Fruit fly (Drosophila melanogaster) whole organism, embryonic: Measurements from ENCODE around the gene vir-1.

Experiments
- Atf-2 ChIP-seq: fragments of 200-800 bp; sonication (Bioruptor generic); optimal IDR thresholded peaks from 2 replicates; lab custom pipeline; 2016; ENCODE audit warnings: missing biosample characterization, missing genetic modification characterization
- B-H1 ChIP-seq: fragments of 200-800 bp; sonication (Bioruptor generic); IDR thresholded peaks from 3 replicates; pipeline ENCODE4 v1.3.6; 2022; ENCODE audit warnings: missing biosample characterization, missing genetic modification characterization
- CG10366 ChIP-seq: fragments of 200-800 bp; sonication (Bioruptor generic); IDR thresholded peaks from 2 replicates; pipeline ENCODE4 v1.3.6; 2022; ENCODE audit warnings: missing biosample characterization, missing genetic modification characterization
- CG12744 ChIP-seq: fragments of 200-800 bp; sonication (Bioruptor generic); optimal IDR thresholded peaks from 2 replicates; lab custom pipeline; 2016; ENCODE audit warnings: missing biosample characterization, missing genetic modification characterization
- CG13287 ChIP-seq: fragments of 200-800 bp; sonication (Bioruptor generic); IDR thresholded peaks from 2 replicates; pipeline ENCODE4 v1.3.6; 2022; ENCODE audit warnings: missing biosample characterization, missing genetic modification characterization; ENCODE audit not compliant: partially characterized antibody
- CG13296 ChIP-seq: fragments of 200-800 bp; sonication (Bioruptor generic); optimal IDR thresholded peaks from 3 replicates; lab custom pipeline; 2018; ENCODE audit warnings: missing biosample characterization, mild to moderate bottlenecking, missing genetic modification characterization
- CG14014 ChIP-seq: fragments of 200-800 bp; sonication (Bioruptor generic); IDR thresholded peaks from 2 replicates; pipeline ENCODE4 v1.3.6; 2022; ENCODE audit warnings: missing biosample characterization, missing genetic modification characterization
- CG15269 ChIP-seq: fragments of 200-800 bp; sonication (Bioruptor generic); optimal IDR thresholded peaks from 2 replicates; lab custom pipeline; 2018; ENCODE audit warnings: missing biosample characterization, mild to moderate bottlenecking, missing genetic modification characterization, moderate library complexity
- CG1647 ChIP-seq: fragments of 200-800 bp; sonication (Bioruptor generic); optimal IDR thresholded peaks from 3 replicates; lab custom pipeline; 2016; ENCODE audit warnings: missing biosample characterization, missing genetic modification characterization
- CG17385 ChIP-seq: fragments of 200-800 bp; sonication (Bioruptor generic); optimal IDR thresholded peaks from 3 replicates; lab custom pipeline; 2018; ENCODE audit warnings: missing biosample characterization, mild to moderate bottlenecking, missing genetic modification characterization
- CG17829 ChIP-seq: fragments of 200-800 bp; optimal IDR thresholded peaks from 2 replicates; lab custom pipeline; 2019; ENCODE audit warnings: missing biosample characterization, mild to moderate bottlenecking, missing genetic modification characterization, moderate library complexity
- CG18011 ChIP-seq: fragments of 200-800 bp; sonication (Bioruptor generic); optimal IDR thresholded peaks from 2 replicates; lab custom pipeline; 2017; ENCODE audit warnings: missing biosample characterization, missing genetic modification characterization, mild to moderate bottlenecking, moderate library complexity, missing genotype
- CG18599 ChIP-seq: fragments of 200-800 bp; sonication (Bioruptor generic); optimal IDR thresholded peaks from 3 replicates; lab custom pipeline; 2017; ENCODE audit warnings: missing biosample characterization, missing genetic modification characterization, mild to moderate bottlenecking, moderate library complexity, missing genetic modification reagents
- CG2120 ChIP-seq: fragments of 200-800 bp; sonication (Bioruptor generic); optimal IDR thresholded peaks from 3 replicates; lab custom pipeline; 2016; ENCODE audit warnings: missing biosample characterization, missing genetic modification characterization
- CG2678 ChIP-seq: fragments of 200-800 bp; sonication (Bioruptor generic); optimal IDR thresholded peaks from 3 replicates; lab custom pipeline; 2019; ENCODE audit warnings: missing biosample characterization, mild to moderate bottlenecking, missing genetic modification characterization, moderate library complexity
- CG2712 ChIP-seq: fragments of 200-800 bp; optimal IDR thresholded peaks from 3 replicates; lab custom pipeline; 2019; ENCODE audit warnings: missing biosample characterization, mild to moderate bottlenecking, missing genetic modification characterization, moderate library complexity
- CG30020 ChIP-seq: fragments of 200-800 bp; optimal IDR thresholded peaks from 2 replicates; lab custom pipeline; 2019; ENCODE audit warnings: missing biosample characterization, mild to moderate bottlenecking, missing genetic modification characterization, moderate library complexity
- CG3065 ChIP-seq: fragments of 200-800 bp; sonication (Bioruptor generic); optimal IDR thresholded peaks from 2 replicates; lab custom pipeline; 2016; ENCODE audit warnings: missing biosample characterization, missing genetic modification characterization
- CG32532 ChIP-seq: fragments of 200-800 bp; sonication (Bioruptor generic); IDR thresholded peaks from 2 replicates; pipeline ENCODE4 v1.3.6; 2022; ENCODE audit warnings: missing biosample characterization, missing genetic modification characterization
- CG3838 ChIP-seq: fragments of 200-800 bp; sonication (Bioruptor generic); optimal IDR thresholded peaks from 3 replicates; lab custom pipeline; 2016; ENCODE audit warnings: missing biosample characterization, missing genetic modification characterization
- CG6654 ChIP-seq: fragments of 200-800 bp; sonication (Bioruptor generic); optimal IDR thresholded peaks from 2 replicates; lab custom pipeline; 2017; ENCODE audit warnings: missing biosample characterization, mild to moderate bottlenecking, missing genetic modification characterization
- CG6689 ChIP-seq: fragments of 200-800 bp; sonication (Bioruptor generic); IDR thresholded peaks from 2 replicates; pipeline ENCODE4 v1.3.6; 2022; ENCODE audit warnings: missing biosample characterization, missing genetic modification characterization
- CG9215 ChIP-seq: fragments of 200-800 bp; sonication (Bioruptor generic); IDR thresholded peaks from 2 replicates; pipeline ENCODE4 v1.3.6; 2022; ENCODE audit warnings: missing biosample characterization, missing genetic modification characterization
- CTCF ChIP-seq: fragments of 200-800 bp; sonication (Bioruptor generic); optimal IDR thresholded peaks from 2 replicates; lab custom pipeline; 2017; ENCODE audit warnings: missing biosample characterization, mild to moderate bottlenecking, missing genetic modification characterization, moderate library complexity
- CkIIα-i1 ChIP-seq: fragments of 200-800 bp; sonication (Bioruptor generic); IDR thresholded peaks from 2 replicates; pipeline ENCODE4 v1.3.6; 2022; ENCODE audit warnings: missing biosample characterization, missing genetic modification characterization
- E2f2 ChIP-seq: fragments of 200-800 bp; sonication (Bioruptor generic); IDR thresholded peaks from 2 replicates; pipeline ENCODE4 v1.3.6; 2022; ENCODE audit warnings: missing biosample characterization, missing genetic modification characterization
- Fer2 ChIP-seq: fragments of 200-800 bp; sonication (Bioruptor generic); optimal IDR thresholded peaks from 2 replicates; lab custom pipeline; 2018; ENCODE audit warnings: missing biosample characterization, mild to moderate bottlenecking, missing genetic modification characterization, moderate library complexity
- Hr39 ChIP-seq: fragments of >200 bp; optimal IDR thresholded peaks from 2 replicates; lab custom pipeline; 2017
- Mrtf ChIP-seq: fragments of 200-800 bp; sonication (Bioruptor generic); IDR thresholded peaks from 3 replicates; pipeline ENCODE4 v1.3.6; 2022; ENCODE audit warnings: missing biosample characterization, missing genetic modification characterization
- Myb ChIP-seq: fragments of 200-800 bp; sonication (Bioruptor generic); optimal IDR thresholded peaks from 2 replicates; lab custom pipeline; 2016; ENCODE audit warnings: missing biosample characterization, missing genetic modification characterization
- Oaz ChIP-seq: fragments of 200-800 bp; sonication (Bioruptor generic); IDR thresholded peaks from 2 replicates; pipeline ENCODE4 v1.3.6; 2022; ENCODE audit warnings: missing biosample characterization, missing genetic modification characterization
- Opbp ChIP-seq: fragments of 200-800 bp; sonication (Bioruptor generic); IDR thresholded peaks from 3 replicates; pipeline ENCODE4 v1.3.6; 2022; ENCODE audit warnings: missing biosample characterization, missing genetic modification characterization; ENCODE audit not compliant: partially characterized antibody
- Xrp1 ChIP-seq: fragments of 200-800 bp; sonication (Bioruptor generic); IDR thresholded peaks from 2 replicates; pipeline ENCODE4 v1.3.6; 2022; ENCODE audit warnings: missing biosample characterization, missing genetic modification characterization
- ac ChIP-seq: fragments of 200-800 bp; sonication (Bioruptor generic); optimal IDR thresholded peaks from 3 replicates; lab custom pipeline; 2017; ENCODE audit warnings: missing biosample characterization, mild to moderate bottlenecking, missing genetic modification characterization
- ash1 ChIP-seq: fragments of 200-800 bp; sonication (Bioruptor generic); optimal IDR thresholded peaks from 2 replicates; lab custom pipeline; 2018; ENCODE audit warnings: missing biosample characterization, mild to moderate bottlenecking, missing genetic modification characterization
- bcd ChIP-seq: fragments of 200-800 bp; sonication (Bioruptor generic); optimal IDR thresholded peaks from 2 replicates; lab custom pipeline; 2017; ENCODE audit warnings: missing biosample characterization, mild to moderate bottlenecking, missing genetic modification characterization
- btn ChIP-seq: fragments of 200-800 bp; sonication (Bioruptor generic); optimal IDR thresholded peaks from 2 replicates; lab custom pipeline; 2016; ENCODE audit warnings: missing biosample characterization, missing genetic modification characterization
- eyg ChIP-seq: fragments of 200-800 bp; sonication (Bioruptor generic); optimal IDR thresholded peaks from 3 replicates; lab custom pipeline; 2016; ENCODE audit warnings: missing biosample characterization, missing genetic modification characterization
- gce ChIP-seq: fragments of 200-800 bp; sonication (Bioruptor generic); IDR thresholded peaks from 3 replicates; pipeline ENCODE4 v1.3.6; 2022; ENCODE audit warnings: missing biosample characterization, missing genetic modification characterization
- grau ChIP-seq: fragments of 200-800 bp; optimal IDR thresholded peaks from 3 replicates; lab custom pipeline; 2019; ENCODE audit warnings: missing biosample characterization, mild to moderate bottlenecking, missing genetic modification characterization, moderate library complexity
- hth ChIP-seq: fragments of >200 bp; optimal IDR thresholded peaks from 2 replicates; lab custom pipeline; 2017; ENCODE audit warnings: inconsistent platforms
- knrl ChIP-seq: fragments of 200-800 bp; sonication (Bioruptor generic); IDR thresholded peaks from 3 replicates; pipeline ENCODE4 v1.3.6; 2022; ENCODE audit warnings: missing biosample characterization, missing genetic modification characterization; ENCODE audit not compliant: partially characterized antibody
- lmd ChIP-seq: fragments of 200-800 bp; sonication (Bioruptor generic); IDR thresholded peaks from 2 replicates; pipeline ENCODE4 v1.3.6; 2022; ENCODE audit warnings: missing biosample characterization, missing genetic modification characterization
- pita ChIP-seq: fragments of 200-800 bp; sonication (Bioruptor generic); optimal IDR thresholded peaks from 2 replicates; lab custom pipeline; 2017; ENCODE audit warnings: missing biosample characterization, mild to moderate bottlenecking, missing genetic modification characterization
- pnt ChIP-seq: fragments of 200-800 bp; sonication (Bioruptor generic); optimal IDR thresholded peaks from 3 replicates; lab custom pipeline; 2016; ENCODE audit warnings: missing biosample characterization, missing genetic modification characterization
- sens-2 ChIP-seq: fragments of 200-800 bp; sonication (Bioruptor generic); IDR thresholded peaks from 2 replicates; pipeline ENCODE4 v1.3.6; 2022; ENCODE audit warnings: missing biosample characterization, missing genetic modification characterization
- sima ChIP-seq: fragments of 200-800 bp; sonication (Bioruptor generic); optimal IDR thresholded peaks from 2 replicates; lab custom pipeline; 2016; ENCODE audit warnings: missing biosample characterization, missing genetic modification characterization
- sisA ChIP-seq: fragments of 200-800 bp; sonication (Bioruptor generic); IDR thresholded peaks from 2 replicates; pipeline ENCODE4 v1.3.6; 2022; ENCODE audit warnings: missing biosample characterization, missing genetic modification characterization
- slbo ChIP-seq: fragments of 200-800 bp; sonication (Bioruptor generic); IDR thresholded peaks from 2 replicates; pipeline ENCODE4 v1.3.6; 2022; ENCODE audit warnings: missing biosample characterization, missing genetic modification characterization
- trem ChIP-seq: fragments of 200-800 bp; optimal IDR thresholded peaks from 3 replicates; lab custom pipeline; 2019; ENCODE audit warnings: missing biosample characterization, mild to moderate bottlenecking, missing genetic modification characterization, moderate library complexity
- trh ChIP-seq: fragments of 200-800 bp; sonication (Bioruptor generic); optimal IDR thresholded peaks from 2 replicates; lab custom pipeline; 2016; ENCODE audit warnings: missing biosample characterization, missing genetic modification characterization
- tup ChIP-seq: fragments of 200-800 bp; sonication (Bioruptor generic); optimal IDR thresholded peaks from 2 replicates; lab custom pipeline; 2016; ENCODE audit warnings: missing biosample characterization, mild to moderate bottlenecking, missing genetic modification characterization, moderate library complexity
- vvl ChIP-seq: fragments of 200-800 bp; sonication (Bioruptor generic); IDR thresholded peaks from 2 replicates; pipeline ENCODE4 v1.3.6; 2022; ENCODE audit warnings: missing biosample characterization, missing genetic modification characterization

Gene vir-1

DNA sequence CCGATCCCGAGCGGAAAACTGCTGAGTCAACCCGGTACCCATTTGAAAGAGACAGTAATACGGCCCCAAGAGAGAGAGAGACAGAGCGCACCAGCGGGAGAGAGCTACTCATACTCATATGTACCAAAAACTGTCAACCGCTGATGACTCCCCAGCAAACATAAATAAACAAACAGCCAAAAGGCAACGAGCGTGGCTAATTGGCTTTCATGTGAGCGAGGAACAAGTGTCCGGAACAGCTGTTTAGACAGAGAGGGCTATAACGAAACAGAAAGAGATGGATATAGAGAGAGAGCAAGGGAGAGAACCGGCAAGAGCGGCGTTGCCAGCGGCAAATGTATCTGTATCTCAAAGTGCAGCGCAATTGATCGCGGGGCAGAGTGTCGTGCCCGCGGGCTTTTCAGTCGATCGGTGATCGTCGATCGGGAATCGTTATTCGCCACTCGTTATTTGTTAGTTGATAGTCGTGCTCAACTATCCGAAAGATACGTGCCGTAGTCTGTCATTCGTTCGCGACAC lies 57.2 kb downstream of the vir-1 start (continued):
- no peak for TF ChIP-seq CG10366 (GFP tag; lab: Robert Waterston, UW)
- TF ChIP-seq slbo (GFP tag; lab: Robert Waterston, UW), result no peak
- TF ChIP-seq CG14014 (GFP tag; lab: Robert Waterston, UW), result no peak; the same call in 1 of the 2 replicates
- no peak for TF ChIP-seq CG3838
- no peak for TF ChIP-seq trh (GFP tag; lab: Kevin White, UChicago)
- TF ChIP-seq CG9215 (GFP tag; lab: Robert Waterston, UW), result no peak
- no peak for TF ChIP-seq Myb (GFP tag; lab: Kevin White, UChicago)
- peak; percentile 39 for TF ChIP-seq CG2678 (tag; lab: Kevin White, UChicago)
- TF ChIP-seq CG18011 (GFP tag; lab: Kevin White, UChicago), result peak; percentile 48
- no peak for TF ChIP-seq sens-2 (GFP tag; lab: Robert Waterston, UW)
- no peak for TF ChIP-seq btn (GFP tag; lab: Kevin White, UChicago)
- TF ChIP-seq Xrp1, result peak; percentile 25; the same call in 1 of the 2 replicates
- TF ChIP-seq ac (GFP tag; lab: Kevin White, UChicago), result peak; percentile 32
- TF ChIP-seq CG2712 (tag; lab: Kevin White, UChicago), result peak; percentile 2
- TF ChIP-seq sisA, result no peak
- peak; percentile 44 for TF ChIP-seq CG18599 (GFP tag; lab: Kevin White, UChicago)
- no peak for TF ChIP-seq CG1647 (GFP tag; lab: Kevin White, UChicago)
- no peak for TF ChIP-seq CkIIα-i1 (GFP tag; lab: Robert Waterston, UW)
- no peak for TF ChIP-seq sima
- no peak for TF ChIP-seq CG6689 (GFP tag; lab: Robert Waterston, UW)
- peak; percentile 8 for TF ChIP-seq CG2120 (GFP tag; lab: Kevin White, UChicago)
- no peak for TF ChIP-seq tup (GFP tag; lab: Kevin White, UChicago)
- TF ChIP-seq Fer2 (tag; lab: Kevin White, UChicago), result no peak
- peak; percentile 27; the same call in 1 of the 2 replicates for TF ChIP-seq CG32532
- TF ChIP-seq knrl (GFP tag; lab: Robert Waterston, UW), result no peak
- TF ChIP-seq hth (lab: Kevin White, UChicago), result no peak
- peak; percentile 33 for TF ChIP-seq CG13296
- no peak for TF ChIP-seq CG30020 (tag; lab: Kevin White, UChicago)
- TF ChIP-seq CG6654 (GFP tag; lab: Kevin White, UChicago), result no peak
- no peak for TF ChIP-seq gce (GFP tag; lab: Robert Waterston, UW)
- peak; percentile 53; the same call in 1 of the 2 replicates for TF ChIP-seq CG13287 (GFP tag; lab: Robert Waterston, UW)
- no peak; the same call in 1 of the 2 replicates for TF ChIP-seq E2f2 (GFP tag; lab: Robert Waterston, UW)
- TF ChIP-seq trem (tag; lab: Kevin White, UChicago), result no peak
- TF ChIP-seq pita, result no peak
- no peak for TF ChIP-seq pnt
- TF ChIP-seq grau (tag; lab: Kevin White, UChicago), result peak; percentile 9
- peak; percentile 30 for TF ChIP-seq CTCF (GFP tag; lab: Kevin White, UChicago)
- no peak for TF ChIP-seq Opbp (GFP tag; lab: Robert Waterston, UW)
- peak; percentile 41 for TF ChIP-seq CG17385 (GFP tag; lab: Kevin White, UChicago)
- no peak for TF ChIP-seq eyg
- TF ChIP-seq CG17829 (tag; lab: Kevin White, UChicago), result no peak
- no peak for TF ChIP-seq Mrtf (GFP tag; lab: Robert Waterston, UW)
- no peak; the same call in 2 of the 3 replicates for TF ChIP-seq B-H1 (GFP tag; lab: Robert Waterston, UW)
- no peak for TF ChIP-seq CG15269 (tag; lab: Kevin White, UChicago)
- no peak for TF ChIP-seq Hr39 (lab: Kevin White, UChicago)
- TF ChIP-seq vvl, result peak; percentile 67; the same call in 1 of the 2 replicates
- TF ChIP-seq Atf-2 (GFP tag; lab: Kevin White, UChicago), result no peak
- no peak for TF ChIP-seq Oaz
- TF ChIP-seq ash1 (GFP tag; lab: Kevin White, UChicago), result no peak
- TF ChIP-seq bcd (GFP tag; lab: Kevin White, UChicago), result no peak
- no peak for TF ChIP-seq CG3065 (GFP tag; lab: Kevin White, UChicago)
- no peak for TF ChIP-seq lmd (GFP tag; lab: Robert Waterston, UW)
- no peak for TF ChIP-seq CG12744
